Fruit fly (Drosophila melanogaster) whole organism, embryonic: Measurements from ENCODE around the gene CG10431.

ENCODE experiments used
- BEAF-32 ChIP-seq: fragments of 200-800 bp; sonication (Bioruptor generic); optimal IDR thresholded peaks from 3 replicates; lab custom pipeline; 2017; ENCODE audit warnings: missing biosample characterization, missing genetic modification characterization, mild to moderate bottlenecking, moderate library complexity, missing genetic modification reagents
- CG10267 ChIP-seq: fragments of 200-800 bp; sonication (Bioruptor generic); optimal IDR thresholded peaks from 2 replicates; lab custom pipeline; 2018; ENCODE audit warnings: missing biosample characterization, mild to moderate bottlenecking, missing genetic modification characterization, moderate library complexity
- CG10979 ChIP-seq: fragments of 200-800 bp; sonication (Bioruptor generic); optimal IDR thresholded peaks from 2 replicates; lab custom pipeline; 2018; ENCODE audit warnings: missing biosample characterization, mild to moderate bottlenecking, missing genetic modification characterization, moderate library complexity
- CG12104 ChIP-seq: fragments of 200-800 bp; sonication (Bioruptor generic); optimal IDR thresholded peaks from 3 replicates; lab custom pipeline; 2016; ENCODE audit warnings: missing biosample characterization, missing genetic modification characterization
- CG15269 ChIP-seq: fragments of 200-800 bp; sonication (Bioruptor generic); optimal IDR thresholded peaks from 2 replicates; lab custom pipeline; 2018; ENCODE audit warnings: missing biosample characterization, mild to moderate bottlenecking, missing genetic modification characterization, moderate library complexity
- CG15479 ChIP-seq: fragments of 200-800 bp; sonication (Bioruptor generic); optimal IDR thresholded peaks from 3 replicates; lab custom pipeline; 2019; ENCODE audit warnings: missing biosample characterization, mild to moderate bottlenecking, missing genetic modification characterization, moderate library complexity
- CG15514 ChIP-seq: fragments of 200-800 bp; sonication (Bioruptor generic); optimal IDR thresholded peaks from 3 replicates; lab custom pipeline; 2017; ENCODE audit warnings: missing biosample characterization, missing genetic modification characterization, mild to moderate bottlenecking, moderate library complexity, missing genetic modification reagents
- CG17568 ChIP-seq: fragments of 200-800 bp; sonication (Bioruptor generic); optimal IDR thresholded peaks from 2 replicates; lab custom pipeline; 2018; ENCODE audit warnings: missing biosample characterization, mild to moderate bottlenecking, missing genetic modification characterization, moderate library complexity
- CG18619 ChIP-seq: fragments of 200-800 bp; sonication (Bioruptor generic); optimal IDR thresholded peaks from 3 replicates; lab custom pipeline; 2017; ENCODE audit warnings: missing biosample characterization, mild to moderate bottlenecking, missing genetic modification characterization
- CG2120 ChIP-seq: fragments of 200-800 bp; sonication (Bioruptor generic); optimal IDR thresholded peaks from 3 replicates; lab custom pipeline; 2016; ENCODE audit warnings: missing biosample characterization, missing genetic modification characterization
- CG2202 ChIP-seq: fragments of 200-800 bp; sonication (Bioruptor generic); optimal IDR thresholded peaks from 2 replicates; lab custom pipeline; 2018; ENCODE audit warnings: missing biosample characterization, mild to moderate bottlenecking, missing genetic modification characterization
- CG32532 ChIP-seq: fragments of 200-800 bp; sonication (Bioruptor generic); IDR thresholded peaks from 2 replicates; pipeline ENCODE4 v1.3.6; 2022; ENCODE audit warnings: missing biosample characterization, missing genetic modification characterization
- CG33213 ChIP-seq: fragments of 200-800 bp; sonication (Bioruptor generic); optimal IDR thresholded peaks from 3 replicates; lab custom pipeline; 2016; ENCODE audit warnings: missing biosample characterization, missing genetic modification characterization
- CG34376 ChIP-seq: fragments of 200-800 bp; sonication (Bioruptor generic); optimal IDR thresholded peaks from 2 replicates; lab custom pipeline; 2018; ENCODE audit warnings: missing biosample characterization, mild to moderate bottlenecking, missing genetic modification characterization
- CG34422 ChIP-seq: fragments of 200-800 bp; sonication (Bioruptor generic); IDR thresholded peaks from 3 replicates; pipeline ENCODE4 v1.3.6; 2022; ENCODE audit warnings: missing biosample characterization, missing genetic modification characterization
- CG4617 ChIP-seq: fragments of 200-800 bp; sonication (Bioruptor generic); optimal IDR thresholded peaks from 3 replicates; lab custom pipeline; 2016; ENCODE audit warnings: missing biosample characterization, missing genetic modification characterization, borderline replicate concordance
- CG4730 ChIP-seq: fragments of 200-800 bp; sonication (Bioruptor generic); IDR thresholded peaks from 2 replicates; pipeline ENCODE4 v1.3.6; 2022; ENCODE audit warnings: missing biosample characterization, missing genetic modification characterization
- CG6689 ChIP-seq: fragments of 200-800 bp; sonication (Bioruptor generic); IDR thresholded peaks from 2 replicates; pipeline ENCODE4 v1.3.6; 2022; ENCODE audit warnings: missing biosample characterization, missing genetic modification characterization
- CG7357 ChIP-seq: fragments of 200-800 bp; sonication (Bioruptor generic); IDR thresholded peaks from 3 replicates; pipeline ENCODE4 v1.3.6; 2022; ENCODE audit warnings: missing biosample characterization, missing genetic modification characterization
- CG7839 ChIP-seq: fragments of 200-800 bp; sonication (Bioruptor generic); optimal IDR thresholded peaks from 3 replicates; lab custom pipeline; 2018; ENCODE audit warnings: missing biosample characterization, mild to moderate bottlenecking, missing genetic modification characterization, moderate library complexity
- CG7987 ChIP-seq: fragments of 200-800 bp; sonication (Bioruptor generic); optimal IDR thresholded peaks from 2 replicates; lab custom pipeline; 2018; ENCODE audit warnings: missing biosample characterization, mild to moderate bottlenecking, missing genetic modification characterization, moderate library complexity
- CG8765 ChIP-seq: fragments of 200-800 bp; sonication (Bioruptor generic); IDR thresholded peaks from 2 replicates; pipeline ENCODE4 v1.3.6; 2022; ENCODE audit warnings: missing biosample characterization, missing genetic modification characterization
- CG9727 ChIP-seq: fragments of 200-800 bp; sonication (Bioruptor generic); optimal IDR thresholded peaks from 3 replicates; lab custom pipeline; 2017; ENCODE audit warnings: missing biosample characterization, mild to moderate bottlenecking, missing genetic modification characterization
- Chrac-16 ChIP-seq: fragments of 200-800 bp; sonication (Bioruptor generic); optimal IDR thresholded peaks from 3 replicates; lab custom pipeline; 2016; ENCODE audit warnings: missing biosample characterization, missing genetic modification characterization
- Doc2 ChIP-seq: fragments of 200-800 bp; sonication (Bioruptor generic); IDR thresholded peaks from 2 replicates; pipeline ENCODE4 v1.3.6; 2022; ENCODE audit warnings: missing biosample characterization, missing genetic modification characterization
- E2f1 ChIP-seq: fragments of 200-800 bp; sonication (Bioruptor generic); IDR thresholded peaks from 2 replicates; pipeline ENCODE4 v1.3.6; 2022; ENCODE audit warnings: missing biosample characterization, missing genetic modification characterization
- ERR ChIP-seq: fragments of 200-800 bp; sonication (Bioruptor generic); optimal IDR thresholded peaks from 2 replicates; lab custom pipeline; 2016; ENCODE audit warnings: missing biosample characterization, missing genetic modification characterization
- Elba2 ChIP-seq: fragments of 200-800 bp; sonication (Bioruptor generic); optimal IDR thresholded peaks from 3 replicates; lab custom pipeline; 2016; ENCODE audit warnings: missing biosample characterization, missing genetic modification characterization
- Ets65A ChIP-seq: fragments of 200-800 bp; sonication (Bioruptor generic); peaks from one replicate; lab custom pipeline; 2016; ENCODE audit warnings: missing biosample characterization, missing genetic modification characterization
- NK7.1 ChIP-seq: fragments of 200-800 bp; sonication (Bioruptor generic); optimal IDR thresholded peaks from 3 replicates; lab custom pipeline; 2016; ENCODE audit warnings: missing biosample characterization, missing genetic modification characterization
- Oaz ChIP-seq: fragments of 200-800 bp; sonication (Bioruptor generic); IDR thresholded peaks from 2 replicates; pipeline ENCODE4 v1.3.6; 2022; ENCODE audit warnings: missing biosample characterization, missing genetic modification characterization
- TFAM ChIP-seq: fragments of 200-800 bp; sonication (Bioruptor generic); optimal IDR thresholded peaks from 2 replicates; lab custom pipeline; 2017; ENCODE audit warnings: missing biosample characterization, missing genetic modification characterization, inconsistent platforms
- Trl ChIP-seq, 3 experiments: fragments of >200 bp in 2 of 3; fragments of 200-800 bp in 1 of 3; sonication (Bioruptor generic) in 1 of 3; optimal IDR thresholded peaks; 2 replicates in 1 of 3; 3 replicates in 2 of 3; lab custom pipeline; 2016 to 2017; ENCODE audit warnings: missing biosample characterization in 1 of 3, missing genetic modification characterization in 1 of 3
- YL-1 ChIP-seq: fragments of 200-800 bp; sonication (Bioruptor generic); optimal IDR thresholded peaks from 3 replicates; lab custom pipeline; 2017; ENCODE audit warnings: missing biosample characterization, mild to moderate bottlenecking, missing genetic modification characterization
- bowl ChIP-seq: fragments of 200-800 bp; sonication (Bioruptor generic); IDR thresholded peaks from 2 replicates; pipeline ENCODE4 v1.3.6; 2022; ENCODE audit warnings: missing biosample characterization, missing genetic modification characterization
- dan ChIP-seq: fragments of 200-800 bp; sonication (Bioruptor generic); IDR thresholded peaks from 2 replicates; pipeline ENCODE4 v1.3.6; 2022; ENCODE audit warnings: missing biosample characterization, missing genetic modification characterization
- ems ChIP-seq: fragments of 200-800 bp; sonication (Bioruptor generic); optimal IDR thresholded peaks from 3 replicates; lab custom pipeline; 2016; ENCODE audit warnings: missing biosample characterization, missing genetic modification characterization
- en ChIP-seq: fragments of 200-800 bp; sonication (Bioruptor generic); optimal IDR thresholded peaks from 2 replicates; lab custom pipeline; 2016; ENCODE audit warnings: missing biosample characterization, missing genetic modification characterization
- gfzf ChIP-seq: fragments of 200-800 bp; sonication (Bioruptor generic); optimal IDR thresholded peaks from 2 replicates; lab custom pipeline; 2016; ENCODE audit warnings: missing biosample characterization, mild to moderate bottlenecking, missing genetic modification characterization, moderate library complexity
- gsb-n ChIP-seq: fragments of 200-800 bp; sonication (Bioruptor generic); optimal IDR thresholded peaks from 3 replicates; lab custom pipeline; 2018; ENCODE audit warnings: missing biosample characterization, mild to moderate bottlenecking, missing genetic modification characterization
- gt ChIP-seq: fragments of 200-800 bp; sonication (Bioruptor generic); IDR thresholded peaks from 2 replicates; pipeline ENCODE4 v1.3.6; 2022; ENCODE audit warnings: missing biosample characterization, missing genetic modification characterization
- lab ChIP-seq: fragments of 200-800 bp; sonication (Bioruptor generic); optimal IDR thresholded peaks from 3 replicates; lab custom pipeline; 2017; ENCODE audit warnings: missing biosample characterization, missing genetic modification characterization, mild to moderate bottlenecking, moderate library complexity, missing genetic modification reagents
- row ChIP-seq: fragments of 200-800 bp; sonication (Bioruptor generic); IDR thresholded peaks from 3 replicates; pipeline ENCODE4 v1.3.6; 2022; ENCODE audit warnings: missing biosample characterization, missing genetic modification characterization
- run ChIP-seq: fragments of 200-800 bp; sonication (Bioruptor generic); optimal IDR thresholded peaks from 3 replicates; lab custom pipeline; 2018; ENCODE audit warnings: missing biosample characterization, mild to moderate bottlenecking, missing genetic modification characterization
- sd ChIP-seq: fragments of 200-800 bp; sonication (Bioruptor generic); optimal IDR thresholded peaks from 3 replicates; lab custom pipeline; 2018; ENCODE audit warnings: missing biosample characterization, mild to moderate bottlenecking, missing genetic modification characterization, moderate library complexity
- sima ChIP-seq: fragments of 200-800 bp; sonication (Bioruptor generic); optimal IDR thresholded peaks from 2 replicates; lab custom pipeline; 2016; ENCODE audit warnings: missing biosample characterization, missing genetic modification characterization
- sisA ChIP-seq: fragments of 200-800 bp; sonication (Bioruptor generic); IDR thresholded peaks from 2 replicates; pipeline ENCODE4 v1.3.6; 2022; ENCODE audit warnings: missing biosample characterization, missing genetic modification characterization
- stc ChIP-seq: fragments of 200-800 bp; sonication (Bioruptor generic); IDR thresholded peaks from 2 replicates; pipeline ENCODE4 v1.3.6; 2022; ENCODE audit warnings: missing biosample characterization, missing genetic modification characterization
- trh ChIP-seq: fragments of 200-800 bp; sonication (Bioruptor generic); optimal IDR thresholded peaks from 2 replicates; lab custom pipeline; 2016; ENCODE audit warnings: missing biosample characterization, missing genetic modification characterization
- vfl ChIP-seq: fragments of 200-800 bp; sonication (Bioruptor generic); optimal IDR thresholded peaks from 2 replicates; lab custom pipeline; 2016; ENCODE audit warnings: missing biosample characterization, missing genetic modification characterization

The CG10431 gene

dm6 chr2L:18985201-18986124, 11.0 kb downstream of the CG10431 start (continued):
- TF ChIP-seq sd (tag; lab: Kevin White, UChicago) (peak; percentile 42), sima (GFP tag; lab: Kevin White, UChicago) (no peak), CG15269 (tag; lab: Kevin White, UChicago) (no peak), gfzf (GFP tag; lab: Kevin White, UChicago) (no peak), E2f1 (no peak), CG4617 (GFP tag; lab: Kevin White, UChicago) (no peak), run (no peak), CG10979 (no peak), CG7357 (GFP tag; lab: Robert Waterston, UW) (no peak), bowl (GFP tag; lab: Robert Waterston, UW) (no peak), CG18619 (no peak), lab (GFP tag; lab: Kevin White, UChicago) (no peak), CG32532 (GFP tag; lab: Robert Waterston, UW) (no peak), CG15479 (GFP tag; lab: Kevin White, UChicago) (no peak), CG34422 (no peak), en (GFP tag; lab: Kevin White, UChicago) (no peak), vfl (GFP tag; lab: Kevin White, UChicago) (no peak), ems (no peak), CG34376 (peak; percentile 39), row (GFP tag; lab: Robert Waterston, UW) (0 out of 3 replicates have a peak, but pooled peaks have one; percentile 14), stc (no peak), NK7.1 (GFP tag; lab: Kevin White, UChicago) (no peak), dan (no peak), sisA (GFP tag; lab: Robert Waterston, UW) (no peak), CG4730 (no peak), trh (GFP tag; lab: Kevin White, UChicago) (no peak), CG10267 (tag; lab: Kevin White, UChicago) (no peak), CG6689 (GFP tag; lab: Robert Waterston, UW) (no peak), CG9727 (GFP tag; lab: Kevin White, UChicago) (no peak), CG8765 (GFP tag; lab: Robert Waterston, UW) (no peak), TFAM (GFP tag; lab: Kevin White, UChicago) (no peak), CG17568 (no peak), Doc2 (GFP tag; lab: Robert Waterston, UW) (no peak), gsb-n (tag; lab: Kevin White, UChicago) (no peak), Trl (optimal IDR thresholded peaks at IDR 0.05; lab: Kevin White, UChicago) (no peak), Trl (GFP tag; optimal IDR thresholded peaks at IDR 0.05; lab: Kevin White, UChicago) (no peak), Oaz (no peak), Elba2 (GFP tag; lab: Kevin White, UChicago) (no peak), CG7839 (tag; lab: Kevin White, UChicago) (no peak), CG33213 (no peak), CG12104 (GFP tag; lab: Kevin White, UChicago) (no peak), ERR (no peak), CG7987 (GFP tag; lab: Kevin White, UChicago) (no peak), Ets65A (peak; percentile 8), BEAF-32 (GFP tag; lab: Kevin White, UChicago) (no peak), gt (no peak), YL-1 (GFP tag; lab: Kevin White, UChicago) (no peak), CG2202 (tag; lab: Kevin White, UChicago) (no peak), CG2120 (GFP tag; lab: Kevin White, UChicago) (peak; percentile 36), Chrac-16 (GFP tag; lab: Kevin White, UChicago) (no peak), CG15514 (GFP tag; lab: Kevin White, UChicago) (no peak)
